Worm (Caenorhabditis elegans): ENCODE data around the gene Y47D7A.2.

Gene Y47D7A.2

DNA sequence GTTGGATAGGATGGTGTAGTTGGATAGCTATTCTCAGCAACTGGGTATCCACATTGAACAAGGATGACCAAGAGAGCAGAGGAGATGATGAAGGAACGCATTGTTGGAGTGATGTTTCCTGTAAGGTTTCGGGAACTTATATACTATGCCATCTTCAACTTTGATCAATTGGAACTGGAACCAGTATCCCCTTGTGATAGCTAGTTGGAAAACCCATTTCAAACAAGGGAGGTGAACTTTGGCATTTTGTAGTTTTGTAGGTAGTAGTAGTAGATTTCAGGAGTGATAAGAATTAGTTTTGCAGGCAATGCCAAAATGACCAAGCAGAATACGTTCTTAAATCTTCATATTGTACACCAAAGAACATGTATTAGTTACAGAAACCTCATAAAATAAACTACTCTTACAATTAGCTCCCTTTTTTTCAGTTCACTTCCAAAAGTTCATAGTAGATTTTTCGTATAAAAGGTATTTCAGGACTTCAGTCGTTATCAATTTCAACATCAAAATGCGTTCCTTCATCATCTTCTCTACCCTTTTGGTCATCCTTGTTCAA lies at the start of gene Y47D7A.2, which contains the start of gene Y47D7A.7:
Y47D7A.2 (plus strand) TSS at position 506 of the 556 bp plus-strand sequence.
Y47D7A.7 (minus strand) TSS at position 101 of the 556 bp plus-strand sequence.
- TF ChIP-seq ceh-8 (GFP tag; optimal IDR thresholded peaks at IDR 0.05) (no peak), nhr-90 (tag; optimal IDR thresholded peaks at IDR 0.05; ENCODE audit: poor library complexity) (no peak), fkh-10 (GFP tag; optimal IDR thresholded peaks at IDR 0.05) (no peak), dpl-1 (GFP tag; optimal IDR thresholded peaks at IDR 0.05) (no peak), irx-1 (tag; optimal IDR thresholded peaks at IDR 0.05) (no peak), ceh-82 (tag; optimal IDR thresholded peaks at IDR 0.05) (no peak), lin-35 (GFP tag; optimal IDR thresholded peaks at IDR 0.05) (no peak), nhr-77 (tag; optimal IDR thresholded peaks at IDR 0.05) (no peak), fkh-4 (tag; optimal IDR thresholded peaks at IDR 0.05; ENCODE audit: borderline replicate concordance) (no peak), zip-4 (GFP tag; optimal IDR thresholded peaks at IDR 0.05) (no peak), hlh-17 (GFP tag; optimal IDR thresholded peaks at IDR 0.05; ENCODE audit: borderline replicate concordance) (no peak), efl-1 (optimal IDR thresholded peaks at IDR 0.05) (no peak), efl-1 (GFP tag; optimal IDR thresholded peaks at IDR 0.05 in 1 of 2) (no peak), alr-1 (tag; optimal IDR thresholded peaks at IDR 0.05; ENCODE audit: borderline replicate concordance) (no peak), tlp-1 (tag; optimal IDR thresholded peaks at IDR 0.05) (no peak), isw-1 (GFP tag; IDR thresholded peaks at IDR 0.05) (no peak), C04F5.9 (tag; optimal IDR thresholded peaks at IDR 0.05) (no peak), nhr-85 (tag) (no peak), hlh-4 (tag; optimal IDR thresholded peaks at IDR 0.05) (no peak), lin-14 (GFP tag; optimal IDR thresholded peaks at IDR 0.05) (no peak), efl-3 (GFP tag; optimal IDR thresholded peaks at IDR 0.05) (no peak)

DNA sequence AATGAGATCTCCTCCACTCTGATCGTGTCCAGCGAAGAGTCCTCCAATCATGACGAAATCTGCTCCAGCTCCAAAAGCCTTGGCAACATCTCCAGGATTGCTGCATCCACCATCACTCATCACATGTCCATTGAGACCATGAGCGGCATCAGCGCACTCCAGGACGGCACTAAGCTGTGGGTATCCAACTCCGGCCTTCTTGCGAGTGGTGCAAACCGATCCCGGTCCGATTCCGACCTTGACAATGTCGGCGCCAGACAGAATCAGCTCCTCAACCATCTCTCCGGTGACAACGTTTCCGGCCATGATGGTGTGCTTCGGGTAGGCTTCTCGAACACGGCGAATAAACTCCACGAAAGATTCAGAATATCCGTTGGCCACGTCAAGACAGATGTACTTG lies 49.6 kb upstream of the Y47D7A.2 start:
- no peak for TF ChIP-seq Y116A8C.19 (tag; optimal IDR thresholded peaks at IDR 0.05; ENCODE audit: borderline replicate concordance)
- TF ChIP-seq alr-1 (tag; optimal IDR thresholded peaks at IDR 0.05; ENCODE audit: borderline replicate concordance): peak; percentile 81

DNA sequence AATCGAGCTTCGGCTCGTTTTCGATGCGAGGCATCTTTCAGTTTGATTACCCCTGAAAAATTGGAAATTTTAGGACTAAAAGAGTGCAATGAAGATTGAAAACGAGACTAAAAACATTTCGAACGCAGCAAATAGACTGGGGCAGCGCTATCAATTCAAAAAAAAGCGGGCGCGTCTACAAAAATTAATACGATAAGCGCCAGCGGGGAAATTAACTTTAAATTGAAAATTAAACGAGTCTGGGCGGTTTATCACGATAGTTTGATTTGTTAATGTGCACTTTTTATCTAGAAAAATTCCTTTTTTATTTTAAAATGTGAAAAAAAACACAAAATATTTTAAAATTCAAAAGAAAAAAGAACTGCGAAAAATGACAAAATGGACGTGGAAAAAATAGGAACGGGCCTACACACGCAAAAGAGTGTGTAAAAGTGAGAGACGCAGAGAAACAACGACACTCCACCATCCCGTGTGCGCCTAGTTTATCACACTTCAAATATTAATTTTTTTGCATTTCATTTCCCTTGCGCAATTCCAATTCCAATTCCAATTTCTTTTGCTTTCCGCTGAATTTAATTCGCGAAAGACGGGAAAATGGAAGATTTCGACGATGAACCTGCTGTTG lies 48.7 kb upstream of the Y47D7A.2 start, which contains the start of the genes gmpr-1 and fipp-1:
gmpr-1 (minus strand) TSS at position 75 of the 625 bp plus-strand sequence.
fipp-1 (plus strand) TSS at position 499 of the 625 bp plus-strand sequence.
- TF ChIP-seq lin-39 (tag; optimal IDR thresholded peaks at IDR 0.05) (peak; percentile 69), lsy-2 (tag; optimal IDR thresholded peaks at IDR 0.05) (peak; percentile 75 to 78), elt-3 (tag; optimal IDR thresholded peaks at IDR 0.05) (peak in 2 of 6 experiments; percentile 7 to 54), ets-5 (GFP tag; IDR thresholded peaks at IDR 0.05) (no peak), swsn-7 (tag; optimal IDR thresholded peaks at IDR 0.05) (peak; percentile 77), tbx-2 (tag; optimal IDR thresholded peaks at IDR 0.05) (peak; percentile 71), ztf-11 (tag; optimal IDR thresholded peaks at IDR 0.05) (no peak), fkh-8 (tag; optimal IDR thresholded peaks at IDR 0.05) (peak; percentile 1), dsc-1 (tag; optimal IDR thresholded peaks at IDR 0.05) (peak; percentile 57), fkh-10 (GFP tag; optimal IDR thresholded peaks at IDR 0.05) (no peak), unc-86 (tag; optimal IDR thresholded peaks at IDR 0.05) (peak; percentile 67), nhr-85 (tag) (peak; percentile 82), lin-13 (GFP tag; optimal IDR thresholded peaks at IDR 0.05) (no peak), pax-3 (tag; optimal IDR thresholded peaks at IDR 0.05) (no peak), ceh-88 (GFP tag; IDR thresholded peaks at IDR 0.05) (no peak), pqm-1 (tag; optimal IDR thresholded peaks at IDR 0.05) (no peak), lir-3 (tag; optimal IDR thresholded peaks at IDR 0.05; ENCODE audit: poor library complexity) (no peak), hpl-2 (GFP tag; optimal IDR thresholded peaks at IDR 0.05) (no peak), egl-27 (tag; optimal IDR thresholded peaks at IDR 0.05) (no peak), vab-15 (tag; optimal IDR thresholded peaks at IDR 0.05) (no peak), ceh-82 (tag; optimal IDR thresholded peaks at IDR 0.05) (peak; percentile 33 to 71 (median 45)), nhr-84 (tag; optimal IDR thresholded peaks at IDR 0.05) (no peak), C16A3.4 (tag; optimal IDR thresholded peaks at IDR 0.05) (peak; percentile 55), nhr-90 (tag; optimal IDR thresholded peaks at IDR 0.05; ENCODE audit: poor library complexity) (peak; percentile 78), irx-1 (tag; optimal IDR thresholded peaks at IDR 0.05) (peak; percentile 59), ama-1 (optimal IDR thresholded peaks at IDR 0.05) (no peak), mef-2 (tag; optimal IDR thresholded peaks at IDR 0.05) (no peak), nhr-19 (GFP tag; conservative IDR thresholded peaks at IDR 0.05) (peak; percentile 70), C34B4.2 (tag; optimal IDR thresholded peaks at IDR 0.05) (no peak), efl-3 (GFP tag; optimal IDR thresholded peaks at IDR 0.05) (no peak), C04F5.9 (tag; optimal IDR thresholded peaks at IDR 0.05) (no peak), nhr-76 (tag; optimal IDR thresholded peaks at IDR 0.05) (no peak)

All from whole organism, L1 larva.